Worm (Caenorhabditis elegans): Measurements from ENCODE around the gene cit-1.2.

Gene cit-1.2

DNA sequence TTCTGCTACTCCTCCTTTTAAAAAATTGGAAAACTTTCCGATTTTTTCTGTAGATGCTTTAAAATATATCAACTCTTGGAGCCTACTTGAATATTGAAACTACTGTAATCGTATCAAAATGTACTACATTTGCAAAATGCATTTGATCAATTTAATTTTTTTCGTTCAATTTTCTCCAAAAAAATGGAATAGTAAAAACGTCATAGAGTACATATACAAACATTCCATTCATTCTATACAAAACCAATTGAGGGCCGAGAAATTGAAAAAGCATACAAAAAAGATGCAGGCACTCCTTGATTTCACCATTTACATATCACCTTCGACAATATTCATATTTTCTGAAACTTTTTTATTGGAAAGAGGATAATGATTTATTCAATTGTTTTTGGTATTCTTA, 6.5 kb upstream of the cit-1.2 start, which contains the start of gene C06G4.6:
C06G4.6 (plus strand) TSS at position 301 of the 400 bp plus-strand sequence.
- TF ChIP-seq ztf-23 (GFP tag; IDR thresholded peaks at IDR 0.05), result no peak

DNA sequence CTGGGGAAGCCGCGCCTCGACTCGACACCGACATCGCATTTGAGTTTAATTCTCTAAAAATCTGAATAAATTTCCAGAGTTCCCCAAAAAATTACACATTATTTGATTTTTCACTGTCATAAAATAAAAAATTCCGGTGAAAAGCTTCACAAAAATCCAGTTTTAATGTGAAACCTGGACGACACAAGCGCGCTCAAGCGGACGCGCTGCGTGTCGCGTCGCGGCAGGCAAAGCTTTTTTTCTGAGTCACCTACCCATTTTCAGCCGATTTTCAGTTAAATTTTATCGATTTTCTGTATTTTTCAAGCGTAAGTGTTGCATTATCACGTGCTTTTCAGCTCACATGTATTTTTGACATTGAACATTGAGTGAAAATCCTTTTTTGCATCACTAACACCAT, 803 bp upstream of the cit-1.2 start, which contains the start of gene cit-1.1:
cit-1.1 (minus strand) TSS at position 53 of the 400 bp plus-strand sequence.
- TF ChIP-seq ref-1 (GFP tag; conservative IDR thresholded peaks at IDR 0.05), result no peak
- TF ChIP-seq tab-1 (GFP tag; IDR thresholded peaks at IDR 0.05), result no peak
- TF ChIP-seq med-1 (GFP tag; optimal IDR thresholded peaks at IDR 0.05; ENCODE audit: insufficient read depth), result no peak
- no peak for TF ChIP-seq flt-1 (GFP tag; IDR thresholded peaks at IDR 0.05)
- no peak for TF ChIP-seq ztf-29 (GFP tag; IDR thresholded peaks at IDR 0.05)
- TF ChIP-seq ztf-23 (GFP tag; IDR thresholded peaks at IDR 0.05), result no peak

- TF ChIP-seq ztf-23 (GFP tag; IDR thresholded peaks at IDR 0.05) (no peak), klf-2 (GFP tag; conservative IDR thresholded peaks at IDR 0.05) (no peak), ztf-29 (GFP tag; IDR thresholded peaks at IDR 0.05) (no peak), flt-1 (GFP tag; IDR thresholded peaks at IDR 0.05) (no peak), cog-1 (tag; optimal IDR thresholded peaks at IDR 0.05) (no peak), T22C8.4 (GFP tag; IDR thresholded peaks at IDR 0.05) (no peak)
These were observed 3.0 kb downstream of the cit-1.2 start for ce11 chrIII:8013582-8013981.

ce11 chrIII:8016438-8016837, 5.9 kb downstream of the cit-1.2 start, which contains the start of gene F44B9.5:
Gene F44B9.5 (minus strand): TSS chrIII:8016538.
- TF ChIP-seq ztf-29 (GFP tag; IDR thresholded peaks at IDR 0.05) (no peak), ref-1 (GFP tag; conservative IDR thresholded peaks at IDR 0.05) (no peak), med-1 (GFP tag; optimal IDR thresholded peaks at IDR 0.05; ENCODE audit: insufficient read depth) (no peak), ztf-23 (GFP tag; IDR thresholded peaks at IDR 0.05) (no peak), T22C8.4 (GFP tag; IDR thresholded peaks at IDR 0.05) (no peak), klf-2 (GFP tag; conservative IDR thresholded peaks at IDR 0.05) (no peak), flt-1 (GFP tag; IDR thresholded peaks at IDR 0.05) (no peak), cog-1 (tag; optimal IDR thresholded peaks at IDR 0.05) (no peak), tab-1 (GFP tag; IDR thresholded peaks at IDR 0.05) (no peak)

DNA sequence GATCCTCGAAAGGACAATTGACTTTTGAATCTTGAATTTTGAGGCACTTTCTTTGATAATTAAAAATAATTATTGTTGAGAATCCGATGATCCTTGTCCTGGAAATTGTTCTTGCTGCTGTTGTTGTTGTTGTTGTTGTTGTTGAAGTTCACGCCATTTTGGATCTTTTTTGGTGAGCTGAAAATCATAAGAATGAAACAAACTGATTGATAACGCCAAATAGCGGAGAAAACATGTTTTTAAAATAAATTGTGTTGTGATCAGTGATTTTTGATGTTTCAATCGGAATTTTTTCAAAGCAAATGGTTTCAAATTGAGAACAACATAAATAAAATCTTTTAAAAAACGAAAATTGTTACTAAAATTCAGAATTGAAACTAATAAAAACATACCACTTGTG, 6.5 kb downstream of the cit-1.2 start:
- TF ChIP-seq med-1 (GFP tag; optimal IDR thresholded peaks at IDR 0.05; ENCODE audit: insufficient read depth) (no peak), tab-1 (GFP tag; IDR thresholded peaks at IDR 0.05) (no peak), cog-1 (tag; optimal IDR thresholded peaks at IDR 0.05) (no peak), T22C8.4 (GFP tag; IDR thresholded peaks at IDR 0.05) (no peak), klf-2 (GFP tag; conservative IDR thresholded peaks at IDR 0.05) (no peak), ztf-23 (GFP tag; IDR thresholded peaks at IDR 0.05) (no peak), flt-1 (GFP tag; IDR thresholded peaks at IDR 0.05) (no peak), ztf-29 (GFP tag; IDR thresholded peaks at IDR 0.05) (no peak)

DNA sequence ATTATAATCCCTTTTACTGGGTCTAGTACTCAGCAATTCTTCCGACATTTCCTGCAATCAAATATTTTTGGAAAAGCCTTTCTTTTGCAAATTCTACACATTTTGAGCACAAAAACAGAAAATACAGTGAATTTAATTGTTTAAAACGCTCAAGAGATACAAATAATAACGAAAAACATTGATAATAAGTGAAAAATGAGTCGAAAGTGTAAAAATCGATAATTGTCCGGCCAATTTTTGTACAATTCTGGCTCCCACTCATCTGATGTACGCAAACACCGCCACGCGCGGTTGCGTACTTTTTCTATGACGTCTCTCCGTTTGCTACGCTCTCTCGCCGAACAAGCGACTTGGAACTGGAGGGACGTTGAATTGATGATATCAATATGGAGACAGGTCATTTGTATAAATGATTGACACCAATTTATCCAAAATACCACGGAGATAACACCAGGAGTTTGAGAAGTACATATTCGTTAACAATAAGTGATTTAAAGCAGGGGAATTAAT, 10.3 kb downstream of the cit-1.2 start, which contains the start of gene lin-36:
lin-36 (minus strand) TSS at position 51 of the 510 bp plus-strand sequence.
- TF ChIP-seq flt-1 (GFP tag; IDR thresholded peaks at IDR 0.05) (peak; percentile 48; the same call in 1 of the 2 replicates), klf-2 (GFP tag; conservative IDR thresholded peaks at IDR 0.05) (no peak), tab-1 (GFP tag; IDR thresholded peaks at IDR 0.05) (no peak), med-1 (GFP tag; optimal IDR thresholded peaks at IDR 0.05; ENCODE audit: insufficient read depth) (no peak), cog-1 (tag; optimal IDR thresholded peaks at IDR 0.05) (peak; percentile 84), T22C8.4 (GFP tag; IDR thresholded peaks at IDR 0.05) (peak; percentile 90), ztf-29 (GFP tag; IDR thresholded peaks at IDR 0.05) (no peak), ztf-23 (GFP tag; IDR thresholded peaks at IDR 0.05) (peak; percentile 53; the same call in 1 of the 2 replicates), ref-1 (GFP tag; conservative IDR thresholded peaks at IDR 0.05) (no peak)

DNA sequence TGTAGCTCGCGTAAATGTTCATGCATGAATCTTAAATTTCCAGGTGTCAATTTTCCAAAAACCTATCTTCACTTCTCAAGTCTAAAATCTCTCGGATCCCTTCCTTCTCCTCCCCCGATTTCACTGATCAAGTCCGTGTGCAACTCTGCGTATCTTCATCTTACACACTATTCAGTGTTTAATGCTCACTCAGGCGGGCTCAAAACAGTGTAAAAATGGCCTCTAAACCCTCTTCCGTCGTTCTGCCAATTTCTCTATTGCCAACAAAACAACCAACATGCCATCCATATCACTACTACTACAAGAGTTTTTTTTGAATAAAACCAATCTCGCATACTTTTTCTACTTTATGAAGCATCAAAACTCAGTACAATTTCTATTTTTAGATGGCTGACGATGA, 11.5 kb downstream of the cit-1.2 start, which contains the start of gene F44B9.2:
F44B9.2 (plus strand) TSS at position 387 of the 400 bp plus-strand sequence.
- TF ChIP-seq klf-2 (GFP tag; conservative IDR thresholded peaks at IDR 0.05) (no peak), med-1 (GFP tag; optimal IDR thresholded peaks at IDR 0.05; ENCODE audit: insufficient read depth) (no peak), ztf-23 (GFP tag; IDR thresholded peaks at IDR 0.05) (no peak), ztf-29 (GFP tag; IDR thresholded peaks at IDR 0.05) (no peak), cog-1 (tag; optimal IDR thresholded peaks at IDR 0.05) (no peak), tab-1 (GFP tag; IDR thresholded peaks at IDR 0.05) (no peak), ref-1 (GFP tag; conservative IDR thresholded peaks at IDR 0.05) (no peak), T22C8.4 (GFP tag; IDR thresholded peaks at IDR 0.05) (no peak), flt-1 (GFP tag; IDR thresholded peaks at IDR 0.05) (no peak)

- no peak for TF ChIP-seq cog-1 (tag; optimal IDR thresholded peaks at IDR 0.05)
These were observed 17.4 kb downstream of the cit-1.2 start, which contains the start of gene mdt-30 for ce11 chrIII:8027942-8028341. Gene mdt-30 (minus strand): TSS chrIII:8028042.

ce11 chrIII:8029487-8029886, 18.9 kb downstream of the cit-1.2 start, which contains the start of gene F44B9.8:
Gene F44B9.8 (minus strand): TSS chrIII:8029649.
- TF ChIP-seq tab-1 (GFP tag; IDR thresholded peaks at IDR 0.05) (no peak), med-1 (GFP tag; optimal IDR thresholded peaks at IDR 0.05; ENCODE audit: insufficient read depth) (no peak), ztf-23 (GFP tag; IDR thresholded peaks at IDR 0.05) (no peak), ref-1 (GFP tag; conservative IDR thresholded peaks at IDR 0.05) (no peak), T22C8.4 (GFP tag; IDR thresholded peaks at IDR 0.05) (no peak)

ce11 chrIII:8030963-8031362, 20.4 kb downstream of the cit-1.2 start, which contains the start of gene F44B9.9:
Gene F44B9.9 (minus strand): TSS chrIII:8031063.
- TF ChIP-seq flt-1 (GFP tag; IDR thresholded peaks at IDR 0.05) (no peak), ztf-29 (GFP tag; IDR thresholded peaks at IDR 0.05) (no peak)

DNA sequence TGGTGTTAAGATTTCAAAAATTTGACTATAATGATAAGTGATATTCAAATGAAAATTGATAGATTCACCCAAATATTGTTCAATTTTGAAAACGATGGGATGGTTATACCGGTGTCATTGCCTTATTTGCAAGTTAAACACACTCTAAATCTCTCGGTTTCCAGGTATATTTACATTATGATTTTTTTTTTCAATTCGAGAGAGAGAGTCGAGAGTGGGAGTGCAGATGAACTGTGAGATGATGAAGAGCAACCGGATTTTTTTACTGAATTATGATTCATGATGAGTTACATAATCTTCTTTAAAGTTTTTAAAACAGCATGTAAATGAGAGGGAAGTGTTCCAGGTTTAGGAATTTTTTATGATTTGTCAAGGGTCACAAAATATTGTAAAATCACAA, 23.0 kb downstream of the cit-1.2 start, which contains the start of gene F44B9.10:
F44B9.10 (minus strand) TSS at position 101 of the 400 bp plus-strand sequence.
- no peak for TF ChIP-seq T22C8.4 (GFP tag; IDR thresholded peaks at IDR 0.05)

All from whole organism, midembryonic.